Fruit fly (Drosophila melanogaster): ENCODE data around the gene rdgA.
A peak's percentile ranks its signal among the peaks of the same experiment; 100 is the strongest.

rdgA gene

dm6 chrX:9004333-9004732 is 97.5 kb downstream of the rdgA start (continued):
- TF ChIP-seq Dfd (GFP tag; optimal IDR thresholded peaks at IDR 0.05) (no peak), Optix (GFP tag; IDR thresholded peaks at IDR 0.05) (no peak), C15 (GFP tag; IDR thresholded peaks at IDR 0.05) (no peak), Sox100B (GFP tag; optimal IDR thresholded peaks at IDR 0.05) (peak; percentile 17), Dll (GFP tag; IDR thresholded peaks at IDR 0.05; ENCODE audit: partially characterized antibody) (no peak), gcm2 (GFP tag; optimal IDR thresholded peaks at IDR 0.05) (no peak), sc (optimal IDR thresholded peaks at IDR 0.05) (no peak), sc (GFP tag; optimal IDR thresholded peaks at IDR 0.05) (no peak), Sry-β (GFP tag; optimal IDR thresholded peaks at IDR 0.05) (no peak), Doc2 (GFP tag; IDR thresholded peaks at IDR 0.05) (no peak), ara (GFP tag; IDR thresholded peaks at IDR 0.05) (peak; percentile 38; the same call in 1 of the 2 replicates), mam (GFP tag; optimal IDR thresholded peaks at IDR 0.05) (no peak), Ssrp (tag; optimal IDR thresholded peaks at IDR 0.05) (no peak), Oaz (GFP tag; IDR thresholded peaks at IDR 0.05) (0 out of 2 replicates have a peak, but pooled peaks have one; percentile 33), HmgZ (tag; optimal IDR thresholded peaks at IDR 0.05) (no peak), CHES-1-like (GFP tag; optimal IDR thresholded peaks at IDR 0.05) (no peak), CG2199 (GFP tag; IDR thresholded peaks at IDR 0.05) (no peak), CG12219 (GFP tag; optimal IDR thresholded peaks at IDR 0.05) (no peak), eve (GFP tag; optimal IDR thresholded peaks at IDR 0.05) (no peak), CG34422 (GFP tag; IDR thresholded peaks at IDR 0.05) (0 out of 3 replicates have a peak, but pooled peaks have one; percentile 43), CG34224 (GFP tag; IDR thresholded peaks at IDR 0.05; ENCODE audit: partially characterized antibody) (no peak), Six4 (GFP tag; optimal IDR thresholded peaks at IDR 0.05) (no peak), CG6254 (GFP tag; optimal IDR thresholded peaks at IDR 0.05) (no peak), CG1024 (GFP tag; IDR thresholded peaks at IDR 0.05) (no peak), CG7987 (GFP tag; optimal IDR thresholded peaks at IDR 0.05) (no peak), pho (GFP tag; optimal IDR thresholded peaks at IDR 0.05) (no peak), CG1602 (GFP tag; optimal IDR thresholded peaks at IDR 0.05) (no peak), Med (GFP tag) (no peak), emc (GFP tag; optimal IDR thresholded peaks at IDR 0.05) (no peak), Lpt (GFP tag; optimal IDR thresholded peaks at IDR 0.05) (no peak), en (GFP tag; optimal IDR thresholded peaks at IDR 0.05) (no peak), Rfx (GFP tag; IDR thresholded peaks at IDR 0.05) (peak; percentile 63), z (GFP tag; IDR thresholded peaks at IDR 0.05) (no peak), Mad (GFP tag; optimal IDR thresholded peaks at IDR 0.05) (no peak), slbo (GFP tag; IDR thresholded peaks at IDR 0.05) (peak; percentile 32; the same call in 1 of the 2 replicates), Stat92E (GFP tag; optimal IDR thresholded peaks at IDR 0.05) (no peak), fd102C (GFP tag; optimal IDR thresholded peaks at IDR 0.05) (no peak), CG12942 (GFP tag; optimal IDR thresholded peaks at IDR 0.05) (no peak), CG9727 (GFP tag; optimal IDR thresholded peaks at IDR 0.05) (peak; percentile 48), gce (GFP tag; IDR thresholded peaks at IDR 0.05) (no peak), CG12299 (tag; optimal IDR thresholded peaks at IDR 0.05) (no peak), disco-r (GFP tag; optimal IDR thresholded peaks at IDR 0.05) (no peak), sna (GFP tag; IDR thresholded peaks at IDR 0.05; ENCODE audit: partially characterized antibody) (no peak), Ets97D (GFP tag; optimal IDR thresholded peaks at IDR 0.05) (no peak), zen2 (GFP tag; IDR thresholded peaks at IDR 0.05; ENCODE audit: partially characterized antibody) (no peak), CG17829 (tag; optimal IDR thresholded peaks at IDR 0.05) (peak; percentile 9), Awh (GFP tag; IDR thresholded peaks at IDR 0.05) (0 out of 2 replicates have a peak, but pooled peaks have one; percentile 7), Poxn (GFP tag; IDR thresholded peaks at IDR 0.05) (no peak), HLH4C (GFP tag; IDR thresholded peaks at IDR 0.05; ENCODE audit: partially characterized antibody) (no peak), CG2875 (GFP tag; optimal IDR thresholded peaks at IDR 0.05) (no peak), Myb (GFP tag; optimal IDR thresholded peaks at IDR 0.05) (no peak), CG12769 (tag; optimal IDR thresholded peaks at IDR 0.05) (no peak)

Data from whole organism, embryonic.